Worm (Caenorhabditis elegans) whole organism, mixed stage, embryonic: ENCODE data around the gene K07H8.8.

Experiments
- M03D4.4 ChIP-seq: sonication (generic microtip); optimal IDR thresholded peaks from 2 replicates; lab custom pipeline; 2017; ENCODE audit warnings: mild to moderate bottlenecking, missing genetic modification characterization, missing compliant biosample characterization
- blmp-1 ChIP-seq: fragments of 150-350 bp; optimal IDR thresholded peaks from 2 replicates; lab custom pipeline; 2014; ENCODE audit warnings: missing biosample characterization, missing genetic modification characterization
- ceh-39 ChIP-seq: fragments of 150-350 bp; optimal IDR thresholded peaks from 2 replicates; lab custom pipeline; 2014; ENCODE audit warnings: missing biosample characterization, missing genetic modification characterization
- ceh-43 ChIP-seq: fragments of 200-800 bp; sonication (Bioruptor generic); optimal IDR thresholded peaks from 2 replicates; lab custom pipeline; 2018; ENCODE audit warnings: mild to moderate bottlenecking, missing genetic modification characterization, moderate library complexity, missing compliant biosample characterization
- ceh-83 ChIP-seq: fragments of 200-800 bp; sonication (Bioruptor generic); optimal IDR thresholded peaks from 2 replicates; lab custom pipeline; 2018; ENCODE audit warnings: mild to moderate bottlenecking, missing genetic modification characterization, missing compliant biosample characterization
- ces-1 ChIP-seq: fragments of 150-350 bp; optimal IDR thresholded peaks from 2 replicates; lab custom pipeline; 2014; ENCODE audit warnings: missing biosample characterization, missing genetic modification reagents, missing genetic modification characterization
- cnd-1 ChIP-seq: fragments of 200-800 bp; sonication (Bioruptor generic); optimal IDR thresholded peaks from 2 replicates; lab custom pipeline; 2018; ENCODE audit warnings: mild to moderate bottlenecking, missing genetic modification characterization, missing compliant biosample characterization
- drap-1 ChIP-seq: fragments of 200-800 bp; sonication (Bioruptor generic); optimal IDR thresholded peaks from 3 replicates; lab custom pipeline; 2018; ENCODE audit warnings: mild to moderate bottlenecking, missing genetic modification characterization, missing compliant biosample characterization
- elt-1 ChIP-seq: sonication (generic microtip); optimal IDR thresholded peaks from 2 replicates; lab custom pipeline; 2017; ENCODE audit warnings: missing genetic modification characterization, mild to moderate bottlenecking, missing compliant biosample characterization, antibody characterized with exemption, moderate library complexity, borderline replicate concordance; ENCODE audit not compliant: insufficient read depth
- elt-3 ChIP-seq: fragments of 150-350 bp; optimal IDR thresholded peaks from 2 replicates; lab custom pipeline; 2014; ENCODE audit warnings: missing biosample characterization, missing genetic modification characterization
- flh-1 ChIP-seq: fragments of 200-800 bp; sonication (Bioruptor generic); optimal IDR thresholded peaks from 2 replicates; lab custom pipeline; 2018; ENCODE audit warnings: mild to moderate bottlenecking, missing genetic modification characterization, moderate library complexity, missing compliant biosample characterization
- ham-2 ChIP-seq: fragments of 200-800 bp; sonication (Bioruptor generic); optimal IDR thresholded peaks from 2 replicates; lab custom pipeline; 2018; ENCODE audit warnings: mild to moderate bottlenecking, missing genetic modification characterization, missing compliant biosample characterization
- hlh-1 ChIP-seq: fragments of 150-350 bp; optimal IDR thresholded peaks from 2 replicates; lab custom pipeline; 2014; ENCODE audit warnings: missing biosample characterization, missing genetic modification reagents, missing genetic modification characterization
- lin-13 ChIP-seq: fragments of 150-350 bp; optimal IDR thresholded peaks from 2 replicates; lab custom pipeline; 2014; ENCODE audit warnings: missing biosample characterization, missing genetic modification characterization
- lin-32 ChIP-seq: fragments of 200-800 bp; sonication (Bioruptor generic); optimal IDR thresholded peaks from 2 replicates; lab custom pipeline; 2018; ENCODE audit warnings: mild to moderate bottlenecking, missing genetic modification characterization, missing compliant biosample characterization
- mab-5 ChIP-seq: fragments of 150-350 bp; optimal IDR thresholded peaks from 2 replicates; lab custom pipeline; 2014; ENCODE audit warnings: missing biosample characterization, missing genetic modification characterization
- mep-1 ChIP-seq: fragments of 150-350 bp; optimal IDR thresholded peaks from 2 replicates; lab custom pipeline; 2017; ENCODE audit warnings: missing biosample characterization, missing genetic modification reagents, missing genetic modification characterization, inconsistent platforms
- mls-2 ChIP-seq: sonication (generic microtip); optimal IDR thresholded peaks from 2 replicates; lab custom pipeline; 2016; ENCODE audit warnings: mild to moderate bottlenecking, missing genetic modification characterization, moderate library complexity, missing compliant biosample characterization
- nhr-12 ChIP-seq: fragments of 150-350 bp; optimal IDR thresholded peaks from 2 replicates; lab custom pipeline; 2014; ENCODE audit warnings: missing biosample characterization, missing genetic modification characterization
- nhr-2 ChIP-seq: fragments of 150-350 bp; optimal IDR thresholded peaks from 2 replicates; lab custom pipeline; 2014; ENCODE audit warnings: missing biosample characterization, missing genetic modification characterization
- nhr-237 ChIP-seq: fragments of 150-350 bp; optimal IDR thresholded peaks from 2 replicates; lab custom pipeline; 2014; ENCODE audit warnings: missing biosample characterization, missing genetic modification characterization
- nhr-28 ChIP-seq: fragments of 150-350 bp; optimal IDR thresholded peaks from 2 replicates; lab custom pipeline; 2014; ENCODE audit warnings: missing biosample characterization, missing genetic modification characterization
- nhr-76 ChIP-seq: sonication (generic microtip); optimal IDR thresholded peaks from 2 replicates; lab custom pipeline; 2017; ENCODE audit warnings: missing biosample characterization, missing genetic modification characterization
- pha-4 ChIP-seq: fragments of 150-350 bp; optimal IDR thresholded peaks from 2 replicates; lab custom pipeline; 2018; ENCODE audit warnings: missing biosample characterization, missing genetic modification reagents, missing genetic modification characterization
- sem-2 ChIP-seq: fragments of 200-800 bp; sonication (Bioruptor generic); optimal IDR thresholded peaks from 2 replicates; lab custom pipeline; 2018; ENCODE audit warnings: mild to moderate bottlenecking, missing genetic modification characterization, missing compliant biosample characterization
- snpc-4 ChIP-seq: fragments of 150-350 bp; optimal IDR thresholded peaks from 2 replicates; lab custom pipeline; 2014; ENCODE audit warnings: missing biosample characterization, missing genetic modification characterization
- sptf-1 ChIP-seq: sonication (generic microtip); optimal IDR thresholded peaks from 2 replicates; lab custom pipeline; 2017; ENCODE audit warnings: mild to moderate bottlenecking, missing genetic modification characterization, moderate library complexity, missing compliant biosample characterization
- unc-120 ChIP-seq: sonication (generic microtip); optimal IDR thresholded peaks from 2 replicates; lab custom pipeline; 2017; ENCODE audit warnings: missing genetic modification characterization, missing compliant biosample characterization; ENCODE audit not compliant: poor library complexity, severe bottlenecking
- unc-39 ChIP-seq: fragments of 150-350 bp; optimal IDR thresholded peaks from 2 replicates; lab custom pipeline; 2014; ENCODE audit warnings: missing biosample characterization, missing genetic modification characterization
- unc-62 ChIP-seq: fragments of 150-350 bp; optimal IDR thresholded peaks from 2 replicates; lab custom pipeline; 2014; ENCODE audit warnings: missing biosample characterization, missing genetic modification reagents, missing genetic modification characterization
- zip-8 ChIP-seq: fragments of 150-350 bp; optimal IDR thresholded peaks from 2 replicates; lab custom pipeline; 2014; ENCODE audit warnings: missing biosample characterization, missing genetic modification characterization
- ztf-11 ChIP-seq: fragments of 150-350 bp; optimal IDR thresholded peaks from 2 replicates; lab custom pipeline; 2014; ENCODE audit warnings: missing biosample characterization, missing genetic modification characterization

Gene K07H8.8

ce11 chrIV:8236502-8236901, 31.7 kb downstream of the K07H8.8 start, which contains the start of gene nhr-66:
Gene nhr-66, minus strand, starts transcription at chrIV:8236602.
- TF ChIP-seq elt-3 (tag; lab: Kevin White, UChicago) (no peak), nhr-76 (tag; lab: Kevin White, UChicago) (no peak), elt-1 (tag; lab: Kevin White, UChicago) (no peak)

ce11 chrIV:8235114-8235686, 33.0 kb downstream of the K07H8.8 start:
- peak; percentile 31 for TF ChIP-seq hlh-1 (tag; lab: Kevin White, UChicago)
- no peak for TF ChIP-seq ztf-11 (tag; lab: Kevin White, UChicago)
- no peak for TF ChIP-seq nhr-76 (tag; lab: Kevin White, UChicago)
- no peak for TF ChIP-seq ces-1

ce11 chrIV:8234088-8234496, 34.1 kb downstream of the K07H8.8 start:
- TF ChIP-seq nhr-12 (tag; lab: Kevin White, UChicago) (no peak), ztf-11 (tag; lab: Kevin White, UChicago) (no peak), lin-32 (GFP tag; lab: Kevin White, UChicago) (no peak), unc-62 (GFP tag; lab: Kevin White, UChicago) (no peak), mab-5 (no peak)

- peak; percentile 36 for TF ChIP-seq blmp-1
- TF ChIP-seq M03D4.4 (tag; lab: Kevin White, UChicago), result no peak
These were observed 34.9 kb downstream of the K07H8.8 start for ce11 chrIV:8233268-8233667.

ce11 chrIV:8232428-8232827, 35.8 kb downstream of the K07H8.8 start:
- peak; percentile 23 for TF ChIP-seq ces-1
- no peak for TF ChIP-seq drap-1 (GFP tag; lab: Kevin White, UChicago)

ce11 chrIV:8229523-8229922, 38.7 kb downstream of the K07H8.8 start:
- TF ChIP-seq ceh-43 (GFP tag; lab: Kevin White, UChicago) (no peak), flh-1 (GFP tag; lab: Kevin White, UChicago) (no peak), nhr-12 (tag; lab: Kevin White, UChicago) (no peak), mep-1 (no peak), nhr-2 (no peak), nhr-237 (tag; lab: Kevin White, UChicago) (no peak), zip-8 (no peak), ham-2 (peak; percentile 39), M03D4.4 (tag; lab: Kevin White, UChicago) (no peak), mab-5 (no peak), snpc-4 (tag; lab: Kevin White, UChicago) (no peak), elt-3 (tag; lab: Kevin White, UChicago) (no peak), mls-2 (tag; lab: Kevin White, UChicago) (no peak), sptf-1 (tag; lab: Kevin White, UChicago) (no peak), pha-4 (peak; percentile 41), ces-1 (no peak), unc-62 (GFP tag; lab: Kevin White, UChicago) (peak; percentile 14), drap-1 (GFP tag; lab: Kevin White, UChicago) (no peak), unc-39 (tag; lab: Kevin White, UChicago) (no peak), lin-13 (tag; lab: Kevin White, UChicago) (no peak), unc-120 (tag; lab: Kevin White, UChicago) (peak; percentile 65), ztf-11 (tag; lab: Kevin White, UChicago) (no peak), hlh-1 (tag; lab: Kevin White, UChicago) (peak; percentile 63)

ce11 chrIV:8226474-8226873, 41.7 kb downstream of the K07H8.8 start:
- TF ChIP-seq ceh-83 (no peak), mep-1 (no peak), ces-1 (no peak), M03D4.4 (tag; lab: Kevin White, UChicago) (no peak), unc-120 (tag; lab: Kevin White, UChicago) (no peak), blmp-1 (no peak), mls-2 (tag; lab: Kevin White, UChicago) (no peak), cnd-1 (tag; lab: Kevin White, UChicago) (no peak), hlh-1 (tag; lab: Kevin White, UChicago) (no peak), ceh-39 (no peak), unc-39 (tag; lab: Kevin White, UChicago) (no peak), lin-32 (GFP tag; lab: Kevin White, UChicago) (no peak), elt-3 (tag; lab: Kevin White, UChicago) (no peak), ham-2 (no peak), nhr-237 (tag; lab: Kevin White, UChicago) (no peak), sem-2 (GFP tag; lab: Kevin White, UChicago) (no peak), elt-1 (tag; lab: Kevin White, UChicago) (no peak), unc-62 (GFP tag; lab: Kevin White, UChicago) (no peak), nhr-28 (tag; lab: Kevin White, UChicago) (no peak), snpc-4 (tag; lab: Kevin White, UChicago) (no peak)
- TF ChIP-seq, all 35 proteins: peak for 0
